Worm (Caenorhabditis elegans) whole organism, L2 larva: ENCODE results near the gene srw-99.

ENCODE experiments used
- C34F6.9 ChIP-seq: fragments of 150-350 bp; optimal IDR thresholded peaks from 2 replicates; lab custom pipeline; 2014; ENCODE audit warnings: missing biosample characterization, missing genetic modification characterization
- R02D3.7 ChIP-seq: fragments of 150-350 bp; optimal IDR thresholded peaks from 2 replicates; lab custom pipeline; 2014; ENCODE audit warnings: missing biosample characterization, missing genetic modification characterization
- Y55F3AM.14 ChIP-seq: fragments of 200-800 bp; sonication (Bioruptor generic); optimal IDR thresholded peaks from 2 replicates; lab custom pipeline; 2018; ENCODE audit warnings: mild to moderate bottlenecking, missing genetic modification characterization, missing compliant biosample characterization
- ZK546.5 ChIP-seq: sonication (generic microtip); optimal IDR thresholded peaks from 2 replicates; lab custom pipeline; 2017; ENCODE audit warnings: missing biosample characterization, missing genetic modification characterization
- aly-2 ChIP-seq: fragments of 150-350 bp; optimal IDR thresholded peaks from 2 replicates; lab custom pipeline; 2014; ENCODE audit warnings: missing biosample characterization, missing genetic modification characterization
- ama-1 ChIP-seq: fragments of 150-350 bp; optimal IDR thresholded peaks from 2 replicates; lab custom pipeline; 2018; ENCODE audit warnings: inconsistent platforms
- blmp-1 ChIP-seq: sonication (generic microtip); optimal IDR thresholded peaks from 2 replicates; lab custom pipeline; 2017; ENCODE audit warnings: missing genetic modification characterization, mild to moderate bottlenecking, missing compliant biosample characterization, antibody characterized with exemption, moderate library complexity; ENCODE audit not compliant: insufficient read depth
- ceh-82 ChIP-seq: fragments of 150-350 bp; optimal IDR thresholded peaks from 2 replicates; lab custom pipeline; 2014; ENCODE audit warnings: missing biosample characterization, missing genetic modification characterization
- crh-2 ChIP-seq: sonication (generic microtip); optimal IDR thresholded peaks from 2 replicates; lab custom pipeline; 2017; ENCODE audit warnings: missing biosample characterization, missing genetic modification characterization
- dmd-4 ChIP-seq: sonication (generic microtip); optimal IDR thresholded peaks from 2 replicates; lab custom pipeline; 2017; ENCODE audit warnings: missing biosample characterization, missing genetic modification characterization
- elt-1 ChIP-seq: fragments of 150-350 bp; optimal IDR thresholded peaks from 2 replicates; lab custom pipeline; 2014; ENCODE audit warnings: missing biosample characterization, missing genetic modification characterization
- elt-3 ChIP-seq: sonication (generic microtip); optimal IDR thresholded peaks from 2 replicates; lab custom pipeline; 2017; ENCODE audit warnings: missing biosample characterization, missing genetic modification characterization
- fos-1 ChIP-seq: fragments of 150-350 bp; optimal IDR thresholded peaks from 2 replicates; lab custom pipeline; 2014; ENCODE audit warnings: missing biosample characterization, missing genetic modification characterization
- lin-11 ChIP-seq: fragments of 150-350 bp; sonication (generic microtip); optimal IDR thresholded peaks from 2 replicates; lab custom pipeline; 2014; ENCODE audit warnings: missing biosample characterization, missing genetic modification characterization, inconsistent platforms, mixed read lengths
- lin-13 ChIP-seq: fragments of 150-350 bp; optimal IDR thresholded peaks from 2 replicates; lab custom pipeline; 2014; ENCODE audit warnings: missing biosample characterization, missing genetic modification reagents, missing genetic modification characterization
- lsy-2 ChIP-seq, 2 experiments: fragments of 150-350 bp in 1 of 2; sonication (generic microtip) in 1 of 2; optimal IDR thresholded peaks; 2 replicates each; lab custom pipeline; 2014 to 2017; ENCODE audit warnings: missing biosample characterization in 2 of 2, missing genetic modification characterization in 2 of 2
- mdl-1 ChIP-seq, 2 experiments: fragments of 150-350 bp in 1 of 2; sonication (generic microtip) in 1 of 2; optimal IDR thresholded peaks; 2 replicates each; lab custom pipeline; 2017; ENCODE audit warnings: missing biosample characterization in 2 of 2, missing genetic modification characterization in 2 of 2
- nhr-11 ChIP-seq: fragments of 150-350 bp; optimal IDR thresholded peaks from 2 replicates; lab custom pipeline; 2014; ENCODE audit warnings: missing biosample characterization, missing genetic modification characterization
- nhr-12 ChIP-seq: fragments of 150-350 bp; optimal IDR thresholded peaks from 2 replicates; lab custom pipeline; 2014; ENCODE audit warnings: missing biosample characterization, missing genetic modification characterization
- nhr-129 ChIP-seq: fragments of 150-350 bp; optimal IDR thresholded peaks from 2 replicates; lab custom pipeline; 2014; ENCODE audit warnings: missing biosample characterization, missing genetic modification characterization
- nhr-21 ChIP-seq: fragments of 150-350 bp; optimal IDR thresholded peaks from 2 replicates; lab custom pipeline; 2014; ENCODE audit warnings: missing biosample characterization, missing genetic modification characterization
- nhr-23 ChIP-seq: fragments of 150-350 bp; optimal IDR thresholded peaks from 2 replicates; lab custom pipeline; 2014; ENCODE audit warnings: missing biosample characterization, missing genetic modification reagents, missing genetic modification characterization
- nhr-25 ChIP-seq: fragments of 150-350 bp; sonication (generic microtip); optimal IDR thresholded peaks from 3 replicates; lab custom pipeline; 2014; ENCODE audit warnings: missing biosample characterization, missing genetic modification characterization
- nhr-6 ChIP-seq: fragments of 150-350 bp; optimal IDR thresholded peaks from 2 replicates; lab custom pipeline; 2014; ENCODE audit warnings: missing biosample characterization, missing genetic modification characterization
- peb-1 ChIP-seq: fragments of 150-350 bp; optimal IDR thresholded peaks from 2 replicates; lab custom pipeline; 2014; ENCODE audit warnings: missing biosample characterization, missing genetic modification characterization
- sem-4 ChIP-seq: fragments of 150-350 bp; optimal IDR thresholded peaks from 2 replicates; lab custom pipeline; 2014; ENCODE audit warnings: missing biosample characterization, missing genetic modification reagents, missing genetic modification characterization
- sma-3 ChIP-seq: sonication (generic microtip); optimal IDR thresholded peaks from 2 replicates; lab custom pipeline; 2016; ENCODE audit warnings: missing genetic modification reagents, missing genetic modification characterization, missing compliant biosample characterization
- sma-9 ChIP-seq, 2 experiments: fragments of 150-350 bp in 1 of 2; sonication (generic microtip) in 1 of 2; optimal IDR thresholded peaks; 2 replicates each; lab custom pipeline; 2014 to 2016; ENCODE audit warnings: missing genetic modification characterization in 2 of 2, mild to moderate bottlenecking in 1 of 2, missing biosample characterization in 1 of 2, missing compliant biosample characterization in 1 of 2, missing genetic modification reagents in 1 of 2, moderate library complexity in 1 of 2
- unc-39 ChIP-seq: fragments of 150-350 bp; optimal IDR thresholded peaks from 2 replicates; lab custom pipeline; 2014; ENCODE audit warnings: missing biosample characterization, missing genetic modification characterization
- unc-55 ChIP-seq: fragments of 150-350 bp; sonication (generic microtip); optimal IDR thresholded peaks from 3 replicates; lab custom pipeline; 2014; ENCODE audit warnings: missing biosample characterization, missing genetic modification reagents, missing genetic modification characterization
- zag-1 ChIP-seq: fragments of 150-350 bp; optimal IDR thresholded peaks from 2 replicates; lab custom pipeline; 2014; ENCODE audit warnings: missing biosample characterization, missing genetic modification characterization
- ztf-1 ChIP-seq: fragments of 200-800 bp; sonication (Bioruptor generic); conservative IDR thresholded peaks from 2 replicates; pipeline ENCODE4 v1.3.6; 2022; ENCODE audit warnings: missing genetic modification characterization, missing compliant biosample characterization
- ztf-4 ChIP-seq: fragments of 150-350 bp; optimal IDR thresholded peaks from 2 replicates; lab custom pipeline; 2014; ENCODE audit warnings: missing biosample characterization, missing genetic modification characterization

The srw-99 gene

ce11 chrV:1716892-1717291 is 8.4 kb downstream of the srw-99 start, which contains the start of gene srw-103:
Gene srw-103 (plus strand): TSS chrV:1717192.
- TF ChIP-seq ceh-82 (tag; lab: Kevin White, UChicago) (no peak), aly-2 (tag; lab: Kevin White, UChicago) (no peak), nhr-25 (no peak), mdl-1 (tag; optimal IDR thresholded peaks at IDR 0.05; lab: Kevin White, UChicago) (no peak), sma-3 (GFP tag; lab: Kevin White, UChicago) (no peak)

DNA sequence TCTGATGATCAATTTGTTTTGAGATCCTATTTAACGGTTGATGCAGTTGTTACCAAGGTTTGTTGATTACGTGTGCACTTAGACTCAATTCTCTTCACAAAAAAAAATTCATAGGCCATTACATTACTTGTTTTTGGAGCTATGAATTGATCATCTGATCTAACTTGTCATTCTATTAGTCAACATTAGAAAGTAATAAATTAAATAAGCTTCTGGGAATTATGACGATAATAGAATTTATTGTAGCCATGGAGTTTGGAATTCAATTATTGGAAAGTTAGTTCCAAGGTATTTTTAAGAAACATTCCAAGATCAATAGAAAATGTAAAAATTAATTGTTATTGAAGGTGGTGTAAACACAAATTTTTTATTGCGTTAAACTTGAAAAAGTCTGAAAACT is 9.7 kb downstream of the srw-99 start:
- TF ChIP-seq nhr-12 (tag; lab: Kevin White, UChicago) (no peak), elt-3 (tag; lab: Kevin White, UChicago) (no peak), mdl-1 (tag; optimal IDR thresholded peaks at IDR 0.05; lab: Kevin White, UChicago) (no peak), sma-3 (GFP tag; lab: Kevin White, UChicago) (no peak), dmd-4 (tag; lab: Kevin White, UChicago) (no peak), lin-13 (GFP tag; lab: Kevin White, UChicago) (no peak), zag-1 (tag; lab: Kevin White, UChicago) (no peak), C34F6.9 (tag; lab: Kevin White, UChicago) (no peak), blmp-1 (tag; lab: Kevin White, UChicago) (no peak), unc-39 (tag; lab: Kevin White, UChicago) (no peak), lsy-2 (tag; optimal IDR thresholded peaks at IDR 0.05; lab: Kevin White, UChicago) (no peak), ama-1 (no peak), nhr-129 (no peak), nhr-11 (no peak), crh-2 (tag; lab: Kevin White, UChicago) (no peak), aly-2 (tag; lab: Kevin White, UChicago) (no peak), sma-9 (GFP tag; optimal IDR thresholded peaks at IDR 0.05; lab: Kevin White, UChicago) (no peak), sma-9 (tag; optimal IDR thresholded peaks at IDR 0.05; lab: Kevin White, UChicago) (no peak), ztf-4 (tag; lab: Kevin White, UChicago) (no peak), nhr-23 (no peak), sem-4 (tag; lab: Kevin White, UChicago) (no peak)

ce11 chrV:1719927-1720326 is 11.4 kb downstream of the srw-99 start, which contains the start of gene srw-102:
Gene srw-102 (plus strand): TSS chrV:1720227.
- TF ChIP-seq ZK546.5 (tag; lab: Kevin White, UChicago) = no peak
- no peak for TF ChIP-seq R02D3.7 (tag; lab: Kevin White, UChicago)
- no peak for TF ChIP-seq nhr-12 (tag; lab: Kevin White, UChicago)
- TF ChIP-seq aly-2 (tag; lab: Kevin White, UChicago) = no peak
- no peak for TF ChIP-seq elt-3 (tag; lab: Kevin White, UChicago)
- no peak for TF ChIP-seq unc-39 (tag; lab: Kevin White, UChicago)
- no peak for TF ChIP-seq nhr-11
- TF ChIP-seq elt-1 (tag; lab: Kevin White, UChicago) = no peak
- TF ChIP-seq sma-3 (GFP tag; lab: Kevin White, UChicago) = no peak
- TF ChIP-seq ceh-82 (tag; lab: Kevin White, UChicago) = no peak
- TF ChIP-seq fos-1 (tag; lab: Kevin White, UChicago) = no peak
- no peak for TF ChIP-seq crh-2 (tag; lab: Kevin White, UChicago)
- TF ChIP-seq lin-13 (GFP tag; lab: Kevin White, UChicago) = no peak
- no peak for TF ChIP-seq lin-11 (tag; lab: Kevin White, UChicago)
- no peak for TF ChIP-seq blmp-1 (tag; lab: Kevin White, UChicago)
- no peak for TF ChIP-seq zag-1 (tag; lab: Kevin White, UChicago)
- no peak for TF ChIP-seq unc-55 (GFP tag; lab: Kevin White, UChicago)

ce11 chrV:1721966-1722365 is 13.4 kb downstream of the srw-99 start, which contains the start of gene srw-101:
Gene srw-101 (plus strand): TSS chrV:1722266.
- TF ChIP-seq aly-2 (tag; lab: Kevin White, UChicago) (no peak), dmd-4 (tag; lab: Kevin White, UChicago) (no peak), Y55F3AM.14 (GFP tag; lab: Kevin White, UChicago) (no peak), zag-1 (tag; lab: Kevin White, UChicago) (no peak), nhr-6 (tag; lab: Kevin White, UChicago) (no peak), nhr-25 (no peak), nhr-129 (no peak), nhr-21 (tag; lab: Kevin White, UChicago) (no peak), lsy-2 (tag; optimal IDR thresholded peaks at IDR 0.05; lab: Kevin White, UChicago) (no peak), ztf-1 (GFP tag; lab: Robert Waterston, UW) (no peak), C34F6.9 (tag; lab: Kevin White, UChicago) (no peak), lin-11 (tag; lab: Kevin White, UChicago) (no peak), peb-1 (tag; lab: Kevin White, UChicago) (no peak)
- TF ChIP-seq, all 48 proteins: peak for 0
